Worm (Caenorhabditis elegans): Measurements from ENCODE around the gene mnk-1.
A peak's percentile ranks its signal among the peaks of the same experiment; 100 is the strongest.

The mnk-1 gene

ce11 chrII:10525134-10525533 lies 29.7 kb downstream of the mnk-1 start:
- TF ChIP-seq nhr-25 (tag; optimal IDR thresholded peaks at IDR 0.05) (peak; percentile 23), mbf-1 (tag; optimal IDR thresholded peaks at IDR 0.05) (no peak), crh-2 (tag; optimal IDR thresholded peaks at IDR 0.05) (peak; percentile 17), nhr-77 (tag; optimal IDR thresholded peaks at IDR 0.05) (no peak)

- no peak for TF ChIP-seq nhr-21 (tag; optimal IDR thresholded peaks at IDR 0.05)
- no peak for TF ChIP-seq nhr-23 (tag; optimal IDR thresholded peaks at IDR 0.05)
- TF ChIP-seq ZK546.5 (tag; optimal IDR thresholded peaks at IDR 0.05): no peak
These were observed 30.5 kb downstream of the mnk-1 start, which contains the start of gene F59B10.6 for ce11 chrII:10524374-10524773. Gene F59B10.6, minus strand, starts transcription at chrII:10524474.

- TF ChIP-seq nhr-21 (tag; optimal IDR thresholded peaks at IDR 0.05) (no peak), sem-4 (tag; optimal IDR thresholded peaks at IDR 0.05) (no peak), elt-1 (tag; optimal IDR thresholded peaks at IDR 0.05) (no peak), unc-39 (tag; optimal IDR thresholded peaks at IDR 0.05) (no peak), Y55F3AM.14 (GFP tag; optimal IDR thresholded peaks at IDR 0.05) (no peak), nhr-12 (tag; optimal IDR thresholded peaks at IDR 0.05) (no peak), ceh-82 (tag; optimal IDR thresholded peaks at IDR 0.05) (no peak), nhr-6 (tag; optimal IDR thresholded peaks at IDR 0.05) (no peak), mdl-1 (tag; optimal IDR thresholded peaks at IDR 0.05) (no peak), unc-62 (GFP tag; optimal IDR thresholded peaks at IDR 0.05) (no peak), F13H6.1 (tag; optimal IDR thresholded peaks at IDR 0.05) (no peak), sma-3 (GFP tag; optimal IDR thresholded peaks at IDR 0.05) (no peak), mbf-1 (tag; optimal IDR thresholded peaks at IDR 0.05) (no peak)
These were observed 31.3 kb downstream of the mnk-1 start, which contains the start of gene F59B10.5 for ce11 chrII:10523583-10523982. Gene F59B10.5, minus strand, starts transcription at chrII:10523683.

ce11 chrII:10523031-10523430 lies 31.8 kb downstream of the mnk-1 start:
- TF ChIP-seq sma-9 (GFP tag; optimal IDR thresholded peaks at IDR 0.05) (no peak), sma-9 (tag; optimal IDR thresholded peaks at IDR 0.05) (no peak), blmp-1 (tag; optimal IDR thresholded peaks at IDR 0.05; ENCODE audit: insufficient read depth) (peak; percentile 57)

ce11 chrII:10519863-10520262 lies 35.0 kb downstream of the mnk-1 start:
- no peak for TF ChIP-seq elt-1 (tag; optimal IDR thresholded peaks at IDR 0.05)
- no peak for TF ChIP-seq nhr-6 (tag; optimal IDR thresholded peaks at IDR 0.05)
- no peak for TF ChIP-seq skn-1 (tag; optimal IDR thresholded peaks at IDR 0.05)
- no peak for TF ChIP-seq snpc-4 (tag; optimal IDR thresholded peaks at IDR 0.05)
- no peak for TF ChIP-seq Y55F3AM.14 (GFP tag; optimal IDR thresholded peaks at IDR 0.05)
- no peak for TF ChIP-seq ama-1 (optimal IDR thresholded peaks at IDR 0.05)
- TF ChIP-seq ceh-82 (tag; optimal IDR thresholded peaks at IDR 0.05): no peak

ce11 chrII:10519017-10519416 lies 35.8 kb downstream of the mnk-1 start, which contains the start of gene F59B10.4:
Gene F59B10.4, minus strand, starts transcription at chrII:10519117.
- no peak for TF ChIP-seq nhr-237 (tag; optimal IDR thresholded peaks at IDR 0.05)
- TF ChIP-seq peb-1 (tag; optimal IDR thresholded peaks at IDR 0.05): no peak
- TF ChIP-seq nhr-21 (tag; optimal IDR thresholded peaks at IDR 0.05): no peak

ce11 chrII:10516375-10516774 lies 38.5 kb downstream of the mnk-1 start:
- peak; percentile 58 for TF ChIP-seq blmp-1 (tag; optimal IDR thresholded peaks at IDR 0.05; ENCODE audit: insufficient read depth)
- peak; percentile 41 for TF ChIP-seq nhr-129 (tag; optimal IDR thresholded peaks at IDR 0.05)
- TF ChIP-seq nhr-25 (tag; optimal IDR thresholded peaks at IDR 0.05): peak; percentile 17
- peak; percentile 10 for TF ChIP-seq sma-9 (GFP tag; optimal IDR thresholded peaks at IDR 0.05)
- TF ChIP-seq sma-9 (tag; optimal IDR thresholded peaks at IDR 0.05): no peak
- TF ChIP-seq lin-39 (tag; optimal IDR thresholded peaks at IDR 0.05): no peak

- TF ChIP-seq elt-1 (tag; optimal IDR thresholded peaks at IDR 0.05) (no peak), Y55F3AM.14 (GFP tag; optimal IDR thresholded peaks at IDR 0.05) (no peak), lin-13 (GFP tag; optimal IDR thresholded peaks at IDR 0.05) (no peak), nhr-10 (tag; optimal IDR thresholded peaks at IDR 0.05) (no peak), blmp-1 (tag; optimal IDR thresholded peaks at IDR 0.05; ENCODE audit: insufficient read depth) (no peak), nhr-21 (tag; optimal IDR thresholded peaks at IDR 0.05) (no peak), mdl-1 (tag; optimal IDR thresholded peaks at IDR 0.05) (no peak), sma-3 (GFP tag; optimal IDR thresholded peaks at IDR 0.05) (peak; percentile 64), sma-9 (GFP tag; optimal IDR thresholded peaks at IDR 0.05) (peak; percentile 50), sma-9 (tag; optimal IDR thresholded peaks at IDR 0.05) (no peak), nhr-129 (tag; optimal IDR thresholded peaks at IDR 0.05) (peak; percentile 20), dmd-4 (tag; optimal IDR thresholded peaks at IDR 0.05) (no peak), fos-1 (tag; optimal IDR thresholded peaks at IDR 0.05) (peak; percentile 12), nhr-6 (tag; optimal IDR thresholded peaks at IDR 0.05) (no peak)
These were observed 39.4 kb downstream of the mnk-1 start for ce11 chrII:10515422-10515821.

Data from whole organism, L2 larva.